Worm (Caenorhabditis elegans): Measurements from ENCODE around the gene nft-1.
A peak's percentile ranks its signal among the peaks of the same experiment; 100 is the strongest.

DNA sequence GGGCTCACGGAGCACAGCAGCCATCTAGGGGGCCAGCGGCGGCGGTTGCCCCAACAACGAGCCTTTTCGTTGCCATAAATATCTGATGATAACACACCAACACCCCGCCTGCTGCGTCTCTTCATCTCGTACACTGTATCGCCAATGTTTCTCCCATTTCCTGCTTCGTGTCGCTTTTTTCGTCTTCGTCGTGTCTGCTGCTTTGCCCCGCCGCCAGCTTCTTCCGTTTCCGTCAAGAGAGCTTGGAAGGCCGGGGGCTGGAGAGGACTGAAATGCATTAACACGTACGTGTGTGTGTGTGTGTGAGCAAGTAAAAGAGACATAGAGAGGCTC lies 12.2 kb downstream of the nft-1 start:
- TF ChIP-seq F49E8.2 (tag; optimal IDR thresholded peaks at IDR 0.05; ENCODE audit: insufficient read depth), result no peak
- no peak for TF ChIP-seq hmg-20 (GFP tag; IDR thresholded peaks at IDR 0.05)
- TF ChIP-seq die-1 (tag; optimal IDR thresholded peaks at IDR 0.05), result no peak
- no peak for TF ChIP-seq lag-1 (GFP tag; IDR thresholded peaks at IDR 0.05)
- peak; percentile 17 for TF ChIP-seq snpc-4 (GFP tag; optimal IDR thresholded peaks at IDR 0.05)
- TF ChIP-seq snpc-4 (tag; optimal IDR thresholded peaks at IDR 0.05), result peak in 3 of 4 experiments; percentile 29 to 48 (median 38)
- TF ChIP-seq zfh-2 (GFP tag; conservative IDR thresholded peaks at IDR 0.05), result peak; percentile 88
- TF ChIP-seq cebp-1 (GFP tag; IDR thresholded peaks at IDR 0.05), result peak; percentile 22; the same call in 1 of the 2 replicates
- TF ChIP-seq cebp-1 (tag; optimal IDR thresholded peaks at IDR 0.05), result peak; percentile 3
- no peak for TF ChIP-seq aptf-2 (GFP tag; conservative IDR thresholded peaks at IDR 0.05)
- no peak for TF ChIP-seq ztf-3 (GFP tag; optimal IDR thresholded peaks at IDR 0.05)
- no peak for TF ChIP-seq B0035.1 (tag; optimal IDR thresholded peaks at IDR 0.05)
